Worm (Caenorhabditis elegans) whole organism, L1 larva: ENCODE measurements around the gene fpn-1.2.

ENCODE experiments used
- ceh-90 ChIP-seq: sonication (generic microtip); optimal IDR thresholded peaks from 2 replicates; lab custom pipeline; 2016; ENCODE audit warnings: missing genetic modification characterization, missing compliant biosample characterization
- egl-27 ChIP-seq, 2 experiments: fragments of 150-350 bp in 1 of 2; sonication (generic microtip); optimal IDR thresholded peaks; 3 replicates each; lab custom pipeline; 2017 to 2018; ENCODE audit warnings: missing biosample characterization in 2 of 2, missing genetic modification characterization in 2 of 2, missing genetic modification reagents in 2 of 2
- nhr-28 ChIP-seq: fragments of 150-350 bp; optimal IDR thresholded peaks from 2 replicates; lab custom pipeline; 2014; ENCODE audit warnings: missing biosample characterization, missing genetic modification characterization
- unc-130 ChIP-seq: fragments of 150-350 bp; optimal IDR thresholded peaks from 2 replicates; lab custom pipeline; 2017; ENCODE audit warnings: missing biosample characterization, missing genetic modification characterization, inconsistent platforms

DNA sequence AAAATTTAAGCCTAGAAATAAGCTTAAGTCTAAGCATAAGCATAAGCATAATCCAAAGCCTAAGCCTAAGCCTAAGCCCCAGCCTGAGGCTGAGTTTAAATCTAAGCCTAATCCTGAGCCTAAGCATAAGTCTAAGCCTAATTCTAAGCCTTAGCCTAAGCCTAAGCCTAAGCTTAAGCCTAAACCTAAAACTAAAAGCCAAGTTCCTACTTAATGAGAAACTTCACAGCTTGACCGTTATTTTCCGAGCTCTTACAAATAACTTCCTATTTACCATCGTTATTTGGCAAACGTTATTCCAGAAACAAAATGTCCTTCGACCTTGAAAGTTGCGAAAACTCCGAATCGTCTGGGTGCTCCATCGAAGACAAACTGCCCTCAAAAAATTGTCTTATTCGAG, 17.2 kb upstream of the fpn-1.2 start, which contains the start of gene C38C3.4:
- no peak for TF ChIP-seq nhr-28 (tag; lab: Kevin White, UChicago)
- TF ChIP-seq unc-130 = no peak
- no peak for TF ChIP-seq ceh-90 (tag; lab: Kevin White, UChicago)
- TF ChIP-seq egl-27 (tag; optimal IDR thresholded peaks at IDR 0.05; lab: Kevin White, UChicago) = no peak
